Worm (Caenorhabditis elegans): ENCODE results near the gene cyp-13A2.

The cyp-13A2 gene

DNA sequence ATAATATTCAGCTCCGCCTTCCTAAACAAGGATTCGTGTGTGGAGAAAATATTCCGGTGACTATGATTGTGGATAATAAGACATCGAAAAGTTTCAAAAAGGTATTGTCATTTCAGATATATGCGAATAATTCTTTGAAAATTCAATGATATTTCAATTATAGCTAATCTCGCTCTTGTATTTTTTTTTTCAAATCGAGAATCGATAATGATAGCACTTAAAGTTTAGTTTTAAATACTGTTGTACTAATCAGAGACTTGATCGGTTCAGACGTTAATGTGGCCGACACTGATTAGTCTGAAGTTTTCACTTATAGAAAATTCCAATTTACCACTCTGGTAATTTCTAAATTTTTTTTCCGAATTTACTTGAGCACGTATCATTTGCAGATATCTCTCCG lies 48.5 kb upstream of the cyp-13A2 start:
- no peak for TF ChIP-seq aly-2 (tag; optimal IDR thresholded peaks at IDR 0.05)
- no peak for TF ChIP-seq mdl-1 (tag; optimal IDR thresholded peaks at IDR 0.05)
- no peak for TF ChIP-seq lin-39 (tag; optimal IDR thresholded peaks at IDR 0.05)
- TF ChIP-seq nfya-1 (tag; optimal IDR thresholded peaks at IDR 0.05; ENCODE audit: insufficient read depth), result no peak
- no peak for TF ChIP-seq daf-12 (tag; optimal IDR thresholded peaks at IDR 0.05)
- no peak for TF ChIP-seq zag-1 (tag; optimal IDR thresholded peaks at IDR 0.05)
- no peak for TF ChIP-seq egl-27 (tag; optimal IDR thresholded peaks at IDR 0.05)
- no peak for TF ChIP-seq ceh-16 (tag; optimal IDR thresholded peaks at IDR 0.05)
- no peak for TF ChIP-seq nhr-28 (tag; optimal IDR thresholded peaks at IDR 0.05)
- no peak for TF ChIP-seq elt-1 (tag; optimal IDR thresholded peaks at IDR 0.05)

ce11 chrII:9834921-9835320 lies 47.5 kb upstream of the cyp-13A2 start, which contains the start of gene arrd-5:
Gene arrd-5 (plus strand): TSS chrII:9835221.
- TF ChIP-seq egl-5 (tag; optimal IDR thresholded peaks at IDR 0.05), result no peak
- TF ChIP-seq R02D3.7 (tag; optimal IDR thresholded peaks at IDR 0.05), result no peak

ce11 chrII:9833855-9834254 lies 46.4 kb upstream of the cyp-13A2 start, which contains the start of gene ZK938.3:
Gene ZK938.3 (minus strand): TSS chrII:9833955.
- TF ChIP-seq nhr-11 (tag; optimal IDR thresholded peaks at IDR 0.05), result no peak
- TF ChIP-seq lsy-12 (tag; optimal IDR thresholded peaks at IDR 0.05), result no peak
- TF ChIP-seq ceh-82 (tag; optimal IDR thresholded peaks at IDR 0.05), result no peak
- no peak for TF ChIP-seq hmg-11 (tag; optimal IDR thresholded peaks at IDR 0.05)
- TF ChIP-seq nhr-23 (tag; optimal IDR thresholded peaks at IDR 0.05), result no peak

ce11 chrII:9831033-9831432 lies 43.6 kb upstream of the cyp-13A2 start, which contains the start of gene ZK938.12:
Gene ZK938.12 (plus strand): TSS chrII:9831333.
- TF ChIP-seq mml-1 (tag; optimal IDR thresholded peaks at IDR 0.05) (no peak), sea-2 (GFP tag; optimal IDR thresholded peaks at IDR 0.05) (no peak), aly-2 (tag; optimal IDR thresholded peaks at IDR 0.05) (no peak)

DNA sequence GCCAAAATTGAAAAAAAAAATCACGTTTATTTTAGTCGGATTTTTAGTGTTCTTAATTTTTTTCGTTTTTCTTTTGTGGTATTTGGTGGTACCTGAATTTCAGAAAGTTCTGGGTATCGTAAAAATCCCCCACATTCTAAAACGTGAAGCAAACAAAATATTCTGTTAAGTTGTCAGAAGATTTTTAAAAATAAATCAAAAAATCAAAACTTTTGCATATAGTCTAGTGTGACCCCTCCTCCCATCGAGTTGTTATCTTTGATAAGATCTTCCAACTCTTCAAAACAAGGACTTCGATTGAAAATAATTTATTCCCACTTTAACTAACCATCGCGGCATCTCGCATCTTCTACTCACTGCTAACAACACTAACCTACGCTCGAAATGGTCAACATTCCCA lies 41.7 kb upstream of the cyp-13A2 start, which contains the start of gene ZK938.1:
Gene ZK938.1, plus strand, starts transcription at position 301 of the 400 bp plus-strand sequence.
- TF ChIP-seq mdl-1 (tag; optimal IDR thresholded peaks at IDR 0.05) (no peak), ceh-82 (tag; optimal IDR thresholded peaks at IDR 0.05) (no peak), nfya-1 (tag; optimal IDR thresholded peaks at IDR 0.05; ENCODE audit: insufficient read depth) (no peak), lin-15B (tag; optimal IDR thresholded peaks at IDR 0.05) (no peak), nhr-23 (tag; optimal IDR thresholded peaks at IDR 0.05) (no peak), elt-2 (tag; optimal IDR thresholded peaks at IDR 0.05) (no peak), ztf-4 (tag; optimal IDR thresholded peaks at IDR 0.05) (no peak), pqm-1 (tag; optimal IDR thresholded peaks at IDR 0.05) (no peak), lin-39 (tag; optimal IDR thresholded peaks at IDR 0.05) (no peak), nhr-25 (tag; optimal IDR thresholded peaks at IDR 0.05) (no peak), fkh-2 (tag; optimal IDR thresholded peaks at IDR 0.05) (no peak), nhr-43 (tag; optimal IDR thresholded peaks at IDR 0.05; ENCODE audit: poor library complexity, severe bottlenecking) (no peak), nhr-76 (tag; optimal IDR thresholded peaks at IDR 0.05) (no peak), unc-62 (GFP tag; optimal IDR thresholded peaks at IDR 0.05) (no peak)

- TF ChIP-seq lin-15B (tag; optimal IDR thresholded peaks at IDR 0.05) (no peak), lin-39 (tag; optimal IDR thresholded peaks at IDR 0.05) (no peak), nhr-12 (tag; optimal IDR thresholded peaks at IDR 0.05) (no peak), nhr-11 (tag; optimal IDR thresholded peaks at IDR 0.05) (no peak)
Measured at ce11 chrII:9828502-9828901, 41.1 kb upstream of the cyp-13A2 start.

- TF ChIP-seq mdl-1 (tag; optimal IDR thresholded peaks at IDR 0.05) (no peak), elt-1 (tag; optimal IDR thresholded peaks at IDR 0.05) (no peak), jun-1 (tag; optimal IDR thresholded peaks at IDR 0.05) (no peak), daf-12 (tag; optimal IDR thresholded peaks at IDR 0.05) (no peak), sea-2 (GFP tag; optimal IDR thresholded peaks at IDR 0.05) (no peak)
Measured at ce11 chrII:9827852-9828251, 40.4 kb upstream of the cyp-13A2 start, which contains the start of gene eyg-1. Gene eyg-1 (minus strand): TSS chrII:9827952.

Measured in whole organism, L3 larva.